Fruit fly (Drosophila melanogaster) S2 (cell line): ENCODE data around the gene CG5359.

Experiments used
- CG8478 ChIP-seq: fragments of >200 bp; optimal IDR thresholded peaks from 2 replicates; lab custom pipeline; 2018
- CTCF ChIP-seq, 2 experiments: fragments of >200 bp; optimal IDR thresholded peaks; 2 replicates each; lab custom pipeline; 2018

DNA sequence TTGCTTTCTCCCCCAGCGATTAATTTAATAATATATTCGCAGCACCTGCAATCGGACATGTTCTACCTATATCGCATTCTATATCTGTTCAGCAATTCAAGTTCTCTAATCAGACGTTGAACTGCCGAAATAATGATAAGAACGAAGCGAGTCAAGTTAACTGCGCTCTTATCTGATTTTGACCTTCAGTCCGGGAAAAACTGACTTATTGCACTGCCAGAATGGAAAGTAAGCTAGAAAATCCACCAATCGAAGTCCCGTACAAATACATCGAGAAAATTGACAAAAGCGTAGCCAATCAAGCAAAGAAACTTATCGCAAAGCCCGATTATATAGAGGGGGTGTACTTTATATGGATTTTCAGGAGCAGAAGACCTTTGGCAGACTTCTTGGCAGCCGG is 32.8 kb downstream of the CG5359 start:
- no peak for TF ChIP-seq CTCF (optimal IDR thresholded peaks at IDR 0.05; lab: Kevin White, UChicago)
- no peak for TF ChIP-seq CG8478 (lab: Kevin White, UChicago)
